Worm (Caenorhabditis elegans) whole organism, L4 larva: ENCODE data around the gene K04C1.3.
"Not testable (repeated sequence)": the region's sequence is repeated elsewhere in the genome, so short reads cannot be mapped to it uniquely, and the experiment has no call there.

Source experiments
- D1046.2 ChIP-seq: fragments of 200-800 bp; sonication (Bioruptor generic); IDR thresholded peaks from 2 replicates; pipeline ENCODE4 v1.3.6; 2022; ENCODE audit warnings: missing genetic modification characterization, missing compliant biosample characterization
- F10B5.3 ChIP-seq: sonication (generic microtip); optimal IDR thresholded peaks from 2 replicates; lab custom pipeline; 2016; ENCODE audit warnings: mild to moderate bottlenecking, missing genetic modification characterization, missing compliant biosample characterization
- F26F4.8 ChIP-seq: fragments of 200-800 bp; sonication (Bioruptor generic); conservative IDR thresholded peaks from 2 replicates; pipeline ENCODE4 v1.3.6; 2022; ENCODE audit warnings: missing genetic modification characterization, missing compliant biosample characterization
- R02D3.7 ChIP-seq: fragments of 150-350 bp; sonication (generic microtip); optimal IDR thresholded peaks from 3 replicates; lab custom pipeline; 2014; ENCODE audit warnings: missing biosample characterization, missing genetic modification characterization
- Y75B8A.6 ChIP-seq: fragments of 200-800 bp; sonication (Bioruptor generic); IDR thresholded peaks from 2 replicates; pipeline ENCODE4 v1.3.6; 2022; ENCODE audit warnings: missing genetic modification reagents, missing genetic modification characterization, missing compliant biosample characterization
- aha-1 ChIP-seq: fragments of 150-350 bp; peaks from one replicate; lab custom pipeline; 2014; ENCODE audit warnings: missing biosample characterization, missing genetic modification characterization
- ceh-32 ChIP-seq: sonication (generic microtip); optimal IDR thresholded peaks from 2 replicates; lab custom pipeline; 2016; ENCODE audit warnings: mild to moderate bottlenecking, missing genetic modification characterization, missing compliant biosample characterization; ENCODE audit not compliant: poor library complexity
- ceh-44 ChIP-seq: fragments of 200-800 bp; sonication (Bioruptor generic); IDR thresholded peaks from 2 replicates; pipeline ENCODE4 v1.3.6; 2022; ENCODE audit warnings: missing genetic modification reagents, missing genetic modification characterization, missing compliant biosample characterization
- ceh-82 ChIP-seq: sonication (generic microtip); optimal IDR thresholded peaks from 2 replicates; lab custom pipeline; 2017; ENCODE audit warnings: missing biosample characterization, missing genetic modification characterization
- ces-1 ChIP-seq: fragments of 150-350 bp; sonication (generic microtip); optimal IDR thresholded peaks from 4 replicates; lab custom pipeline; 2014; ENCODE audit warnings: missing biosample characterization, missing genetic modification reagents, missing genetic modification characterization
- daf-16 ChIP-seq, 3 experiments: sonication (generic microtip); optimal IDR thresholded peaks; 2 replicates each; lab custom pipeline; 2016 to 2017; ENCODE audit warnings: missing genetic modification characterization in 3 of 3, missing genetic modification reagents in 3 of 3, mild to moderate bottlenecking in 2 of 3, missing compliant biosample characterization in 2 of 3, missing biosample characterization in 1 of 3, moderate library complexity in 1 of 3
- dmd-6 ChIP-seq: fragments of 200-800 bp; sonication (Bioruptor generic); IDR thresholded peaks from 2 replicates; pipeline ENCODE4 v1.3.6; 2022; ENCODE audit warnings: missing genetic modification reagents, missing genetic modification characterization, missing compliant biosample characterization
- dmd-8 ChIP-seq: fragments of 200-800 bp; sonication (Bioruptor generic); IDR thresholded peaks from 2 replicates; pipeline ENCODE4 v1.3.6; 2022; ENCODE audit warnings: missing genetic modification characterization, missing compliant biosample characterization
- dve-1 ChIP-seq: sonication (generic microtip); optimal IDR thresholded peaks from 2 replicates; lab custom pipeline; 2017; ENCODE audit warnings: antibody characterized with exemption, mild to moderate bottlenecking, missing genetic modification characterization, missing compliant biosample characterization; ENCODE audit not compliant: insufficient read depth
- hlh-11 ChIP-seq: fragments of 200-800 bp; sonication (Bioruptor generic); optimal IDR thresholded peaks from 2 replicates; lab custom pipeline; 2018; ENCODE audit warnings: mild to moderate bottlenecking, missing genetic modification characterization, missing compliant biosample characterization
- hlh-30 ChIP-seq: sonication (generic microtip); optimal IDR thresholded peaks from 2 replicates; lab custom pipeline; 2017; ENCODE audit warnings: antibody characterized with exemption, mild to moderate bottlenecking, missing genetic modification characterization, missing compliant biosample characterization; ENCODE audit not compliant: insufficient read depth
- lin-13 ChIP-seq: fragments of 150-350 bp; optimal IDR thresholded peaks from 2 replicates; lab custom pipeline; 2014; ENCODE audit warnings: missing biosample characterization, missing genetic modification reagents, missing genetic modification characterization
- madf-9 ChIP-seq: fragments of 200-800 bp; sonication (Bioruptor generic); conservative IDR thresholded peaks from 2 replicates; pipeline ENCODE4 v1.3.6; 2022; ENCODE audit warnings: missing genetic modification reagents, missing genetic modification characterization, missing compliant biosample characterization
- nhr-28 ChIP-seq: fragments of 150-350 bp; optimal IDR thresholded peaks from 2 replicates; lab custom pipeline; 2014; ENCODE audit warnings: missing biosample characterization, missing genetic modification characterization
- nhr-41 ChIP-seq: fragments of 200-800 bp; sonication (Bioruptor generic); IDR thresholded peaks from 2 replicates; pipeline ENCODE4 v1.3.6; 2022; ENCODE audit warnings: missing genetic modification reagents, missing genetic modification characterization, missing compliant biosample characterization
- pha-4 ChIP-seq, 2 experiments: fragments of 150-350 bp in 1 of 2; fragments of 200-800 bp in 1 of 2; sonication (Bioruptor generic) in 1 of 2; IDR thresholded peaks in 1 of 2; optimal IDR thresholded peaks in 1 of 2; 2 replicates each; pipeline versions ENCODE4 v1.3.6 to Lab custom; 2014 to 2022; ENCODE audit warnings: missing genetic modification characterization in 2 of 2, missing genetic modification reagents in 2 of 2, missing biosample characterization in 1 of 2, missing compliant biosample characterization in 1 of 2
- php-3 ChIP-seq: fragments of 200-800 bp; sonication (Bioruptor generic); IDR thresholded peaks from 2 replicates; pipeline ENCODE4 v1.3.6; 2022; ENCODE audit warnings: missing genetic modification reagents, missing genetic modification characterization, missing compliant biosample characterization
- pqm-1 ChIP-seq: sonication (generic microtip); optimal IDR thresholded peaks from 2 replicates; lab custom pipeline; 2017; ENCODE audit warnings: missing biosample characterization, missing genetic modification characterization
- spr-1 ChIP-seq: sonication (generic microtip); optimal IDR thresholded peaks from 2 replicates; lab custom pipeline; 2016; ENCODE audit warnings: mild to moderate bottlenecking, missing genetic modification characterization, missing compliant biosample characterization
- spr-3 ChIP-seq: fragments of 200-800 bp; sonication (Bioruptor generic); optimal IDR thresholded peaks from 2 replicates; lab custom pipeline; 2018; ENCODE audit warnings: mild to moderate bottlenecking, missing genetic modification characterization, missing compliant biosample characterization
- unc-130 ChIP-seq: sonication (generic microtip); optimal IDR thresholded peaks from 2 replicates; lab custom pipeline; 2016; ENCODE audit warnings: missing genetic modification reagents, missing genetic modification characterization, missing compliant biosample characterization
- unc-62 ChIP-seq, 3 experiments: fragments of 150-350 bp in 1 of 3; sonication (generic microtip); optimal IDR thresholded peaks in 2 of 3; peaks in 1 of 3; 1 replicate in 1 of 3; 2 replicates in 2 of 3; lab custom pipeline; 2014 to 2017; ENCODE audit warnings: missing biosample characterization in 3 of 3, missing genetic modification characterization in 3 of 3, missing genetic modification reagents in 3 of 3, missing genotype in 1 of 3
- zip-11 ChIP-seq: fragments of 200-800 bp; sonication (Bioruptor generic); IDR thresholded peaks from 2 replicates; pipeline ENCODE4 v1.3.6; 2022; ENCODE audit warnings: missing genetic modification characterization, missing compliant biosample characterization

K04C1.3 gene

DNA sequence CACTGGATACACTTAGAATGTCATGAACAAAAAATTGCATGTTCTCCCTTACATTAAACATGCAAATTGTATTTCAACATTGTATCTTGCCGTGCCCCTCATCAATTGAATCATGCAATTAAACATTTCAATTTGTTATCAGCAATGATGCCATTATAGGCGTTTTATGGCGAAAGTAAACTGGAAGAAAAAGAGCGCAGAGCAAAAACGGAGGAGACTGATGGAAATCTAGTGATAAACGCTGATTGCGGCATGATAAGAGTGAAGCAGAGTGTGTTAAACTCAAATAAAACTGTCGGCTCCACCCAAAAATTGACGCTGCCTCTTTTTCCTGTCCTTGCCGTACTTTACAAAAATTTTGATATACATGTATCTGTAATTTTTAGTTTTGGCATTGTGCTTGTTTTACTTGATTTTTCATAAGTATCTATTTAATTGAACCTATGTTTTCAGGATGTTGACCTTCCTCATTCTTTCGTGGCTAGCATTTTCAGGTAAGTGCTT is 28.6 kb downstream of the K04C1.3 start, which contains the start of gene K06G5.1 (continued):
- TF ChIP-seq D1046.2 (GFP tag; lab: Robert Waterston, UW) (no peak), zip-11 (no peak), R02D3.7 (no peak), php-3 (GFP tag; lab: Robert Waterston, UW) (peak; percentile 100), aha-1 (tag; lab: Kevin White, UChicago) (no peak), hlh-11 (tag; lab: Kevin White, UChicago) (peak; percentile 91), unc-62 (GFP tag; optimal IDR thresholded peaks at IDR 0.05 in 1 of 2; lab: Kevin White, UChicago) (peak; percentile 24 to 53), unc-62 (tag; optimal IDR thresholded peaks at IDR 0.05; lab: Kevin White, UChicago) (no peak), Y75B8A.6 (GFP tag; lab: Robert Waterston, UW) (no peak), spr-1 (no peak), lin-13 (GFP tag; lab: Kevin White, UChicago) (no peak)

DNA sequence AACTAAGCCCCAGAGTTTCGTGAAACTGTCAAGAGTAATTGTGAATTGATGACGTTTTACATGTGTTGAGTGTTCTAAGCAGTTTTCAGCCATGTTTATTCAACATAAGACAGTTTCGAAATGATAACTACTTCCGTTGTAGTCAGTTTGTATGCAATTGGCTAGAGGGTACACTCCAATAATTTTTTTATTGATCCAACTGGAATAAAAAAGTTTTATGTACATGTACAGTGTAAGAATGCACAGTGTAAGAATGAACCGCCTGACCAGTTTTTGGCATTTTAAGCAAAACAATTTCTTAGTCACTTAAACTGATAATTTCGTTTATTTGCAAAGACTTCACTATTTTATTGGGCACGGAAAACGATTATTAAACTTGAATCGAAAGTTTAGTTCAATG is 29.9 kb downstream of the K04C1.3 start:
- TF ChIP-seq nhr-28 (tag; lab: Kevin White, UChicago) (peak; percentile 85), php-3 (GFP tag; lab: Robert Waterston, UW) (peak; percentile 85), F26F4.8 (GFP tag; lab: Robert Waterston, UW) (no peak), unc-62 (GFP tag; optimal IDR thresholded peaks at IDR 0.05 in 1 of 2; lab: Kevin White, UChicago) (peak in 1 of 2 experiments; percentile 47), unc-62 (tag; optimal IDR thresholded peaks at IDR 0.05; lab: Kevin White, UChicago) (no peak), ces-1 (GFP tag; lab: Kevin White, UChicago) (no peak), dve-1 (tag; lab: Kevin White, UChicago) (peak; percentile 26), daf-16 (GFP tag; optimal IDR thresholded peaks at IDR 0.05; lab: Kevin White, UChicago) (no peak), daf-16 (tag; optimal IDR thresholded peaks at IDR 0.05; lab: Kevin White, UChicago) (peak; percentile 61)
- TF ChIP-seq, all 104 proteins: peak for 5

DNA sequence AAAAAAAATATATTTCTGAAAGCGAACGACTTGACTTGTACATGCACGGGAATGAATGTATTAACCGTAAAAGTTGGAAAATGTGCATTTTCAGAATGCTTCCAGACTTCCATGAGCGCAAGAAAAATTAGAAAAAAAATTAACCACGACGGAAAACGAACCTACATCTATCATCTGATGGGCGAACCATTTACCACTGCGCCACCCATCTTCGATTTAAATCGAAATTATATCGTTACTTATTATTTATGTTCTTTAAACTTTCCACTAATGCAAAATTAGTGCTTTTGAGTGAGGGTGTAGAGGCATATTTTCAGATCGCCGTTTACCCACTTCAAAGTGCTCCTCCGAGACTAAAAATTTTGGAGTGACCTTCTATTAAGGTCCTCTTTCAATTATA is 32.0 kb downstream of the K04C1.3 start:
- TF ChIP-seq dmd-6 (GFP tag; lab: Robert Waterston, UW) (peak; percentile 28; the same call in 1 of the 2 replicates), daf-16 (GFP tag; optimal IDR thresholded peaks at IDR 0.05; lab: Kevin White, UChicago) (peak in 1 of 2 experiments; percentile 15), madf-9 (GFP tag; lab: Robert Waterston, UW) (0 out of 2 replicates have a peak, but pooled peaks have one; percentile 14), pha-4 (GFP tag; IDR thresholded peaks at IDR 0.05; lab: Robert Waterston, UW) (peak; percentile 70; the same call in 1 of the 2 replicates), dmd-8 (0 out of 2 replicates have a peak, but pooled peaks have one; percentile 38), F26F4.8 (GFP tag; lab: Robert Waterston, UW) (0 out of 2 replicates have a peak, but pooled peaks have one; percentile 42)
- TF ChIP-seq daf-16, pha-4 (tag; optimal IDR thresholded peaks at IDR 0.05; lab: Kevin White, UChicago): not testable (repeated sequence)

DNA sequence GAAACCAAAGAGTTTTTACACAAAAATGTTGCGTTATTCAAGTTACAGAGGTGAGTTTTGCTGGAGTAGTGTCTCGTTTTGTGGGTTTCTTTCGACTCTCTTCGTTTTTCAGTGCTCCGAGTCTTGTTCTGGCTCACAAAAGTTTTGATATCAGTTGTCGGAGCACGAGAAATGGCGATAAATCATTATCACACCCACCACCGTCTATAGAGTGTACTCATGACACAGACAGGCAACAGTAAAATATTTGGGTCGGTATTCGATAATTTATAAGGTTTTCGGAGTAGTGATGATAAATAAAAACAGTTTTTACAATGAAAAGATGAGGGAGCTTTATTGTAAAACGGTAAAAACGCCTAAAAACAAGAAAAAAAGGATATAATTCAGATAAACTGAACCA is 35.3 kb downstream of the K04C1.3 start, which contains the start of gene ceh-37:
ceh-37 (minus strand) TSS at position 59 of the 400 bp plus-strand sequence.
- TF ChIP-seq ceh-82 (tag; lab: Kevin White, UChicago) (no peak), F10B5.3 (tag; lab: Kevin White, UChicago) (no peak), pqm-1 (peak; percentile 50), dmd-6 (GFP tag; lab: Robert Waterston, UW) (peak; percentile 30; the same call in 1 of the 2 replicates), dve-1 (tag; lab: Kevin White, UChicago) (peak; percentile 19), unc-62 (GFP tag; optimal IDR thresholded peaks at IDR 0.05 in 1 of 2; lab: Kevin White, UChicago) (peak in 1 of 2 experiments; percentile 92), unc-62 (tag; optimal IDR thresholded peaks at IDR 0.05; lab: Kevin White, UChicago) (no peak), spr-3 (no peak), unc-130 (GFP tag; lab: Kevin White, UChicago) (no peak), hlh-30 (tag; lab: Kevin White, UChicago) (peak; percentile 61), hlh-11 (tag; lab: Kevin White, UChicago) (peak; percentile 68), Y75B8A.6 (GFP tag; lab: Robert Waterston, UW) (no peak), pha-4 (GFP tag; IDR thresholded peaks at IDR 0.05; lab: Robert Waterston, UW) (no peak), pha-4 (tag; optimal IDR thresholded peaks at IDR 0.05; lab: Kevin White, UChicago) (no peak), nhr-41 (GFP tag; lab: Robert Waterston, UW) (no peak), php-3 (GFP tag; lab: Robert Waterston, UW) (peak; percentile 97), daf-16 (GFP tag; optimal IDR thresholded peaks at IDR 0.05; lab: Kevin White, UChicago) (no peak), daf-16 (tag; optimal IDR thresholded peaks at IDR 0.05; lab: Kevin White, UChicago) (peak; percentile 36), nhr-28 (tag; lab: Kevin White, UChicago) (peak; percentile 49), ceh-32 (tag; lab: Kevin White, UChicago) (no peak), ceh-44 (no peak)
- TF ChIP-seq, all 104 proteins: peak for 9
